Worm (Caenorhabditis elegans) whole organism, L1 larva: Measurements from ENCODE around the gene cfim-2.

ENCODE experiments used
- ceh-63 ChIP-seq: fragments of 200-800 bp; sonication (Bioruptor generic); optimal IDR thresholded peaks from 2 replicates; lab custom pipeline; 2018; ENCODE audit warnings: mild to moderate bottlenecking, missing genetic modification characterization, missing compliant biosample characterization
- ceh-82 ChIP-seq, 3 experiments: fragments of 150-350 bp in 1 of 3; sonication (generic microtip) in 2 of 3; optimal IDR thresholded peaks; 2 replicates each; lab custom pipeline; 2014 to 2017; ENCODE audit warnings: missing biosample characterization in 3 of 3, missing genetic modification characterization in 3 of 3
- lin-13 ChIP-seq: fragments of 150-350 bp; optimal IDR thresholded peaks from 2 replicates; lab custom pipeline; 2014; ENCODE audit warnings: missing biosample characterization, missing genetic modification reagents, missing genetic modification characterization
- lin-39 ChIP-seq: fragments of 150-350 bp; optimal IDR thresholded peaks from 2 replicates; lab custom pipeline; 2014; ENCODE audit warnings: missing biosample characterization, missing genetic modification reagents, missing genetic modification characterization
- nhr-11 ChIP-seq: fragments of 150-350 bp; optimal IDR thresholded peaks from 2 replicates; lab custom pipeline; 2014; ENCODE audit warnings: missing biosample characterization, missing genetic modification characterization
- nhr-28 ChIP-seq: fragments of 150-350 bp; optimal IDR thresholded peaks from 2 replicates; lab custom pipeline; 2014; ENCODE audit warnings: missing biosample characterization, missing genetic modification characterization
- nhr-77 ChIP-seq: fragments of 150-350 bp; optimal IDR thresholded peaks from 2 replicates; lab custom pipeline; 2014; ENCODE audit warnings: missing biosample characterization, missing genetic modification characterization
- rnt-1 ChIP-seq: sonication (generic microtip); optimal IDR thresholded peaks from 2 replicates; lab custom pipeline; 2016; ENCODE audit warnings: mild to moderate bottlenecking, missing genetic modification characterization, moderate library complexity, missing compliant biosample characterization
- sptf-1 ChIP-seq: fragments of 150-350 bp; optimal IDR thresholded peaks from 2 replicates; lab custom pipeline; 2014; ENCODE audit warnings: missing biosample characterization, missing genetic modification characterization
- tbx-2 ChIP-seq: sonication (generic microtip); optimal IDR thresholded peaks from 2 replicates; lab custom pipeline; 2016; ENCODE audit warnings: missing genetic modification characterization, missing compliant biosample characterization
- unc-130 ChIP-seq: fragments of 150-350 bp; optimal IDR thresholded peaks from 2 replicates; lab custom pipeline; 2017; ENCODE audit warnings: missing biosample characterization, missing genetic modification characterization, inconsistent platforms
- unc-30 ChIP-seq: sonication (generic microtip); optimal IDR thresholded peaks from 2 replicates; lab custom pipeline; 2017; ENCODE audit warnings: missing biosample characterization, missing genetic modification characterization
- vab-15 ChIP-seq: sonication (generic microtip); optimal IDR thresholded peaks from 2 replicates; lab custom pipeline; 2017; ENCODE audit warnings: missing genotype, mild to moderate bottlenecking, missing genetic modification characterization, missing compliant biosample characterization
- xbp-1 ChIP-seq: sonication (generic microtip); optimal IDR thresholded peaks from 2 replicates; lab custom pipeline; 2016; ENCODE audit warnings: missing genetic modification characterization, missing compliant biosample characterization

DNA sequence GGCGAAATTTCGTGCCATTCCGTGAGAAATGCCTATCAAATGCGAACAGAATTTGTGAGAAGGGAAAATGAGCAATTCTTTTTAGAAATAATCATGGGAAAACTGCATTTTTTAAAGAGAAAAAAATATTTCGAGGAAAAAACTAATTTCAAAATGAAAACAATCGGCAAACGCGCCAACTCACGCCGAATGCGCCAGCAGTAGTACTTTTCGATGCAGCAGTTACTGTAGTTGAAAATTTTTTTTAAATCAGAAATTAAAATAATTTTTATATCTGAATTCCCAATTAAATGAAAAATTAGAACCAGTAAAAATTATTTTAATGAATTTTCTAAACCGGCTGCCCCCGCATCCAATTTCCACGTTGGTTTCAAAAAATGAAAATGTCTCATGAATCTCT, 2.7 kb upstream of the cfim-2 start:
- TF ChIP-seq tbx-2 (tag; lab: Kevin White, UChicago) (no peak), nhr-77 (tag; lab: Kevin White, UChicago) (no peak), unc-30 (tag; lab: Kevin White, UChicago) (no peak), sptf-1 (no peak), nhr-28 (no peak), ceh-63 (no peak), ceh-82 (tag; optimal IDR thresholded peaks at IDR 0.05; lab: Kevin White, UChicago) (no peak), nhr-11 (tag; lab: Kevin White, UChicago) (no peak), lin-39 (tag; lab: Kevin White, UChicago) (no peak), xbp-1 (tag; lab: Kevin White, UChicago) (no peak), lin-13 (GFP tag; lab: Kevin White, UChicago) (no peak), vab-15 (no peak), rnt-1 (tag; lab: Kevin White, UChicago) (no peak), unc-130 (tag; lab: Kevin White, UChicago) (no peak)
